Fruit fly (Drosophila melanogaster): ENCODE measurements around the gene Sema1a.

Sema1a gene

DNA sequence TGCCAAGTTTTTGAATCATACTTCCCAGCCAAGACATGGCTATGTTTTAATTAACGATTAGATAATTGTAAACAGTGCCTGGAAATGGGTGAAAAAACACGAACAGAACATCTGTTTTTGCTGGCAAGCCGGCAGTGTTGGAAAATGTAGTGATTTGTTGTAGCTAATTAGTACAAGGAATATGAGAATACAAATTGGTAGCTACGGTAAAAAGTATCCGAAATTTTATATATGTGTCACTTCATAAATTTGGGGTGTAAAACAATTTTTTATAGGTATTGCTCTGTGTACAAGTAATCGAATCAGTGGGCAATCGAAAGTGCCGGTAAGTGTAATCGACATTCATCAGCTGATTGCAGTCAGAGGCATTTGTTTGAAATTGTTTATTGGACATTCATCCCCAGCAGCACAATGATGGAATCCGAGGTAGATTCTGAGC lies 24.7 kb upstream of the Sema1a start, which contains the start of the genes mRpL51 and Uba4 (continued):
- TF ChIP-seq croc (GFP tag; conservative IDR thresholded peaks at IDR 0.05) (no peak), exex (tag; optimal IDR thresholded peaks at IDR 0.05) (peak; percentile 57), eve (GFP tag; optimal IDR thresholded peaks at IDR 0.05) (no peak), CG1233 (GFP tag; optimal IDR thresholded peaks at IDR 0.05) (no peak), insv (GFP tag; optimal IDR thresholded peaks at IDR 0.05) (no peak), sd (tag; optimal IDR thresholded peaks at IDR 0.05) (no peak), CG9817 (tag; optimal IDR thresholded peaks at IDR 0.05) (no peak), Trl (optimal IDR thresholded peaks at IDR 0.05) (no peak), Trl (GFP tag; optimal IDR thresholded peaks at IDR 0.05) (peak; percentile 30), CG4707 (GFP tag; optimal IDR thresholded peaks at IDR 0.05) (peak; percentile 69), scrt (GFP tag; optimal IDR thresholded peaks at IDR 0.05) (no peak), Fer2 (tag; optimal IDR thresholded peaks at IDR 0.05) (no peak), CG10462 (GFP tag; optimal IDR thresholded peaks at IDR 0.05) (no peak), Stat92E (GFP tag; optimal IDR thresholded peaks at IDR 0.05) (no peak), Ada2b (GFP tag; IDR thresholded peaks at IDR 0.05) (no peak), CTCF (GFP tag; optimal IDR thresholded peaks at IDR 0.05) (peak; percentile 11), pros (GFP tag; optimal IDR thresholded peaks at IDR 0.05) (no peak), CG10366 (GFP tag; IDR thresholded peaks at IDR 0.05) (no peak), CG18599 (GFP tag; optimal IDR thresholded peaks at IDR 0.05) (peak; percentile 67), CG17361 (GFP tag; IDR thresholded peaks at IDR 0.05) (no peak), pnt (GFP tag; optimal IDR thresholded peaks at IDR 0.05) (peak; percentile 9), CG3163 (GFP tag; optimal IDR thresholded peaks at IDR 0.05) (no peak), ftz-f1 (GFP tag; optimal IDR thresholded peaks at IDR 0.05) (no peak), CG34224 (GFP tag; IDR thresholded peaks at IDR 0.05; ENCODE audit: partially characterized antibody) (peak; percentile 49; the same call in 2 of the 3 replicates), crp (GFP tag; optimal IDR thresholded peaks at IDR 0.05) (peak; percentile 90 to 97), Elba2 (GFP tag; optimal IDR thresholded peaks at IDR 0.05) (peak; percentile 61), maf-S (GFP tag; optimal IDR thresholded peaks at IDR 0.05) (no peak), Max (GFP tag; optimal IDR thresholded peaks at IDR 0.05) (peak; percentile 44), zf30C (GFP tag; optimal IDR thresholded peaks at IDR 0.05) (no peak), Oli (tag; optimal IDR thresholded peaks at IDR 0.05) (no peak), ac (GFP tag; optimal IDR thresholded peaks at IDR 0.05) (no peak), CG17568 (GFP tag; optimal IDR thresholded peaks at IDR 0.05) (no peak), CG11398 (GFP tag; optimal IDR thresholded peaks at IDR 0.05) (peak; percentile 19), CG9609 (GFP tag; optimal IDR thresholded peaks at IDR 0.05) (peak; percentile 40), ci (GFP tag; IDR thresholded peaks at IDR 0.05) (no peak), Neu2 (GFP tag; optimal IDR thresholded peaks at IDR 0.05; ENCODE audit: borderline replicate concordance) (no peak), BEAF-32 (GFP tag; optimal IDR thresholded peaks at IDR 0.05) (peak; percentile 59), Med (GFP tag) (peak; percentile 96), cato (GFP tag; optimal IDR thresholded peaks at IDR 0.05; ENCODE audit: borderline replicate concordance) (no peak), HmgD (GFP tag; optimal IDR thresholded peaks at IDR 0.05) (no peak), ara (GFP tag; IDR thresholded peaks at IDR 0.05) (no peak), CG1832 (GFP tag; optimal IDR thresholded peaks at IDR 0.05) (no peak), Drgx (GFP tag; IDR thresholded peaks at IDR 0.05) (no peak), Eip74EF (GFP tag; optimal IDR thresholded peaks at IDR 0.05) (no peak), grn (GFP tag; optimal IDR thresholded peaks at IDR 0.05) (no peak), hth (optimal IDR thresholded peaks at IDR 0.05) (no peak), CG9727 (GFP tag; optimal IDR thresholded peaks at IDR 0.05) (peak; percentile 20), CG4360 (GFP tag; IDR thresholded peaks at IDR 0.05) (no peak), tx (GFP tag; optimal IDR thresholded peaks at IDR 0.05) (peak; percentile 33), Tbp (GFP tag; optimal IDR thresholded peaks at IDR 0.05) (no peak), CG1024 (GFP tag; IDR thresholded peaks at IDR 0.05) (no peak), CG15601 (tag; optimal IDR thresholded peaks at IDR 0.05) (peak; percentile 10)

All from whole organism, embryonic.